Worm (Caenorhabditis elegans) whole organism, L4 larva: ENCODE measurements around the gene srp-8.

Experiments
- arid-1 ChIP-seq: fragments of 200-800 bp; sonication (Bioruptor generic); conservative IDR thresholded peaks from 2 replicates; pipeline ENCODE4 v1.3.6; 2022; ENCODE audit warnings: missing genetic modification reagents, missing genetic modification characterization, missing compliant biosample characterization
- daf-16 ChIP-seq, 3 experiments: sonication (generic microtip); optimal IDR thresholded peaks; 2 replicates each; lab custom pipeline; 2016 to 2017; ENCODE audit warnings: missing genetic modification characterization in 3 of 3, missing genetic modification reagents in 3 of 3, mild to moderate bottlenecking in 2 of 3, missing compliant biosample characterization in 2 of 3, missing biosample characterization in 1 of 3, moderate library complexity in 1 of 3

ce11 chrV:8143605-8144004 is 39.9 kb upstream of the srp-8 start, which contains the start of gene D1014.2:
- TF ChIP-seq daf-16 (GFP tag; optimal IDR thresholded peaks at IDR 0.05; lab: Kevin White, UChicago) (no peak), daf-16 (tag; optimal IDR thresholded peaks at IDR 0.05; lab: Kevin White, UChicago) (no peak), arid-1 (no peak)
